Worm (Caenorhabditis elegans) whole organism, L3 larva: Measurements from ENCODE around the gene T07F12.4.

Experiments
- ceh-28 ChIP-seq: fragments of 150-350 bp; optimal IDR thresholded peaks from 2 replicates; lab custom pipeline; 2014; ENCODE audit warnings: missing biosample characterization, missing genetic modification reagents, missing genetic modification characterization
- elt-1 ChIP-seq: fragments of 150-350 bp; optimal IDR thresholded peaks from 2 replicates; lab custom pipeline; 2014; ENCODE audit warnings: missing biosample characterization, missing genetic modification characterization
- unc-62 ChIP-seq: fragments of 150-350 bp; sonication (generic microtip); optimal IDR thresholded peaks from 4 replicates; lab custom pipeline; 2014; ENCODE audit warnings: missing biosample characterization, missing genetic modification reagents, missing genetic modification characterization

ce11 chrX:4932023-4932422, 31.4 kb upstream of the T07F12.4 start:
- TF ChIP-seq elt-1 (tag; lab: Kevin White, UChicago), result no peak
- no peak for TF ChIP-seq unc-62 (GFP tag; lab: Kevin White, UChicago)
- TF ChIP-seq ceh-28 (tag; lab: Kevin White, UChicago), result no peak
